Fruit fly (Drosophila melanogaster) whole organism, prepupa: ENCODE measurements around the gene CG7099.

Experiments
- Blimp-1 ChIP-seq: fragments of 200-800 bp; sonication (Bioruptor generic); optimal IDR thresholded peaks from 3 replicates; lab custom pipeline; 2017; ENCODE audit warnings: missing biosample characterization, missing genetic modification characterization, mild to moderate bottlenecking, moderate library complexity, missing genetic modification reagents
- CG10631 ChIP-seq: fragments of 200-800 bp; sonication (Bioruptor generic); optimal IDR thresholded peaks from 2 replicates; lab custom pipeline; 2016; ENCODE audit warnings: missing biosample characterization, missing genetic modification characterization
- CG10669 ChIP-seq: fragments of 200-800 bp; sonication (Bioruptor generic); optimal IDR thresholded peaks from 3 replicates; lab custom pipeline; 2018; ENCODE audit warnings: missing biosample characterization, mild to moderate bottlenecking, missing genetic modification characterization, moderate library complexity
- CG11294 ChIP-seq: fragments of 200-800 bp; sonication (Bioruptor generic); IDR thresholded peaks from 2 replicates; pipeline ENCODE4 v1.3.6; 2022; ENCODE audit warnings: missing biosample characterization, missing genetic modification characterization
- CG11762 ChIP-seq: fragments of 200-800 bp; sonication (Bioruptor generic); optimal IDR thresholded peaks from 3 replicates; lab custom pipeline; 2016; ENCODE audit warnings: missing biosample characterization, missing genetic modification characterization; ENCODE audit not compliant: insufficient read depth
- CG15336 ChIP-seq: fragments of 200-800 bp; sonication (Bioruptor generic); IDR thresholded peaks from 2 replicates; pipeline ENCODE4 v1.3.6; 2022; ENCODE audit warnings: missing biosample characterization, missing genetic modification characterization
- CG1621 ChIP-seq: fragments of 200-800 bp; sonication (Bioruptor generic); optimal IDR thresholded peaks from 3 replicates; lab custom pipeline; 2018; ENCODE audit warnings: missing biosample characterization, mild to moderate bottlenecking, missing genetic modification characterization
- CG16779 ChIP-seq: fragments of 200-800 bp; sonication (Bioruptor generic); optimal IDR thresholded peaks from 3 replicates; lab custom pipeline; 2017; ENCODE audit warnings: missing biosample characterization, mild to moderate bottlenecking, missing genetic modification characterization
- CG3032 ChIP-seq: fragments of 200-800 bp; optimal IDR thresholded peaks from 2 replicates; lab custom pipeline; 2019; ENCODE audit warnings: missing biosample characterization, mild to moderate bottlenecking, missing genetic modification characterization, moderate library complexity
- CG31627 ChIP-seq: fragments of 200-800 bp; sonication (Bioruptor generic); optimal IDR thresholded peaks from 3 replicates; lab custom pipeline; 2016; ENCODE audit warnings: missing biosample characterization, missing genetic modification characterization
- CG32006 ChIP-seq: fragments of 200-800 bp; sonication (Bioruptor generic); optimal IDR thresholded peaks from 3 replicates; lab custom pipeline; 2017; ENCODE audit warnings: missing biosample characterization, mild to moderate bottlenecking, missing genetic modification characterization
- CG34406 ChIP-seq: fragments of 200-800 bp; sonication (Bioruptor generic); optimal IDR thresholded peaks from 3 replicates; lab custom pipeline; 2016; ENCODE audit warnings: missing biosample characterization, missing genetic modification characterization
- CG4318 ChIP-seq: fragments of 200-800 bp; sonication (Bioruptor generic); optimal IDR thresholded peaks from 3 replicates; lab custom pipeline; 2017; ENCODE audit warnings: missing biosample characterization, mild to moderate bottlenecking, missing genetic modification characterization
- CG6276 ChIP-seq: fragments of 200-800 bp; sonication (Bioruptor generic); optimal IDR thresholded peaks from 2 replicates; lab custom pipeline; 2017; ENCODE audit warnings: missing biosample characterization, mild to moderate bottlenecking, missing genetic modification characterization
- CG6792 ChIP-seq: fragments of 200-800 bp; sonication (Bioruptor generic); optimal IDR thresholded peaks from 3 replicates; lab custom pipeline; 2016; ENCODE audit warnings: missing biosample characterization, missing genetic modification characterization
- CG6808 ChIP-seq: fragments of 200-800 bp; sonication (Bioruptor generic); optimal IDR thresholded peaks from 3 replicates; lab custom pipeline; 2017; ENCODE audit warnings: missing biosample characterization, missing genetic modification characterization, mild to moderate bottlenecking, moderate library complexity, missing genetic modification reagents
- CG6854 ChIP-seq: fragments of 200-800 bp; sonication (Bioruptor generic); optimal IDR thresholded peaks from 2 replicates; lab custom pipeline; 2017; ENCODE audit warnings: missing biosample characterization, mild to moderate bottlenecking, missing genetic modification characterization
- CG7368 ChIP-seq: fragments of 200-800 bp; sonication (Bioruptor generic); optimal IDR thresholded peaks from 3 replicates; lab custom pipeline; 2016; ENCODE audit warnings: missing biosample characterization, missing genetic modification characterization
- CG8119 ChIP-seq: fragments of 200-800 bp; sonication (Bioruptor generic); IDR thresholded peaks from 3 replicates; pipeline ENCODE4 v1.3.6; 2022; ENCODE audit warnings: missing biosample characterization, missing genetic modification characterization
- CG8319 ChIP-seq: fragments of 200-800 bp; sonication (Bioruptor generic); optimal IDR thresholded peaks from 3 replicates; lab custom pipeline; 2016; ENCODE audit warnings: missing biosample characterization, missing genetic modification characterization
- CG8632 ChIP-seq: fragments of 200-800 bp; sonication (Bioruptor generic); optimal IDR thresholded peaks from 3 replicates; lab custom pipeline; 2016; ENCODE audit warnings: missing biosample characterization, missing genetic modification characterization
- CG9139 ChIP-seq: fragments of 200-800 bp; sonication (Bioruptor generic); optimal IDR thresholded peaks from 3 replicates; lab custom pipeline; 2017; ENCODE audit warnings: missing biosample characterization, mild to moderate bottlenecking, missing genetic modification characterization
- Eip75B ChIP-seq: fragments of 200-800 bp; sonication (Bioruptor generic); optimal IDR thresholded peaks from 3 replicates; lab custom pipeline; 2016; ENCODE audit warnings: missing biosample characterization, missing genetic modification characterization
- Eip78C ChIP-seq: fragments of 200-800 bp; sonication (Bioruptor generic); peaks from one replicate; lab custom pipeline; 2016; ENCODE audit warnings: missing biosample characterization, missing genetic modification characterization
- Eip93F ChIP-seq: fragments of 200-800 bp; sonication (Bioruptor generic); optimal IDR thresholded peaks from 2 replicates; lab custom pipeline; 2016; ENCODE audit warnings: missing biosample characterization, mild to moderate bottlenecking, missing genetic modification characterization
- Ets21C ChIP-seq: fragments of 200-800 bp; sonication (Bioruptor generic); optimal IDR thresholded peaks from 3 replicates; lab custom pipeline; 2016; ENCODE audit warnings: missing biosample characterization, missing genetic modification characterization
- Ets96B ChIP-seq: fragments of 200-800 bp; optimal IDR thresholded peaks from 2 replicates; lab custom pipeline; 2019; ENCODE audit warnings: missing biosample characterization, mild to moderate bottlenecking, missing genetic modification characterization, moderate library complexity
- Gug ChIP-seq: fragments of 200-800 bp; sonication (Bioruptor generic); IDR thresholded peaks from 2 replicates; pipeline ENCODE4 v1.3.6; 2022; ENCODE audit warnings: missing biosample characterization, missing genetic modification characterization
- Hr38 ChIP-seq: sonication (Bioruptor generic); optimal IDR thresholded peaks from 2 replicates; lab custom pipeline; 2016; ENCODE audit warnings: missing biosample characterization, missing genetic modification characterization
- Hr39 ChIP-seq: fragments of 200-800 bp; sonication (Bioruptor generic); optimal IDR thresholded peaks from 2 replicates; lab custom pipeline; 2016; ENCODE audit warnings: missing biosample characterization, missing genetic modification characterization
- Hr4 ChIP-seq: fragments of 200-800 bp; sonication (Bioruptor generic); optimal IDR thresholded peaks from 3 replicates; lab custom pipeline; 2016; ENCODE audit warnings: missing biosample characterization, missing genetic modification characterization
- Met ChIP-seq: fragments of 200-800 bp; sonication (Bioruptor generic); optimal IDR thresholded peaks from 3 replicates; lab custom pipeline; 2016; ENCODE audit warnings: missing biosample characterization, missing genetic modification characterization
- OdsH ChIP-seq: fragments of 200-800 bp; sonication (Bioruptor generic); optimal IDR thresholded peaks from 3 replicates; lab custom pipeline; 2016; ENCODE audit warnings: missing biosample characterization, missing genetic modification characterization
- Smox ChIP-seq: fragments of 200-800 bp; sonication (Bioruptor generic); optimal IDR thresholded peaks from 3 replicates; lab custom pipeline; 2016; ENCODE audit warnings: missing biosample characterization, missing genetic modification characterization
- Sox14 ChIP-seq: fragments of 200-800 bp; sonication (Bioruptor generic); optimal IDR thresholded peaks from 3 replicates; lab custom pipeline; 2016; ENCODE audit warnings: missing biosample characterization, missing genetic modification characterization
- Sox15 ChIP-seq: fragments of 200-800 bp; sonication (Bioruptor generic); optimal IDR thresholded peaks from 3 replicates; lab custom pipeline; 2016; ENCODE audit warnings: missing biosample characterization, missing genetic modification characterization
- achi ChIP-seq: fragments of 200-800 bp; sonication (Bioruptor generic); optimal IDR thresholded peaks from 3 replicates; lab custom pipeline; 2016; ENCODE audit warnings: missing biosample characterization, missing genetic modification characterization
- acj6 ChIP-seq: fragments of 200-800 bp; sonication (Bioruptor generic); optimal IDR thresholded peaks from 3 replicates; lab custom pipeline; 2016; ENCODE audit warnings: missing biosample characterization, missing genetic modification characterization
- dac ChIP-seq: fragments of 200-800 bp; sonication (Bioruptor generic); optimal IDR thresholded peaks from 2 replicates; lab custom pipeline; 2017; ENCODE audit warnings: missing biosample characterization, mild to moderate bottlenecking, missing genetic modification characterization
- dsx ChIP-seq: fragments of 200-800 bp; optimal IDR thresholded peaks from 3 replicates; lab custom pipeline; 2019; ENCODE audit warnings: missing biosample characterization, mild to moderate bottlenecking, missing genetic modification characterization, moderate library complexity; ENCODE audit not compliant: poor library complexity, severe bottlenecking
- eg ChIP-seq: fragments of 200-800 bp; sonication (Bioruptor generic); IDR thresholded peaks from 3 replicates; pipeline ENCODE4 v1.3.6; 2022; ENCODE audit warnings: missing biosample characterization, missing genetic modification characterization
- esn ChIP-seq: fragments of 200-800 bp; sonication (Bioruptor generic); optimal IDR thresholded peaks from 2 replicates; lab custom pipeline; 2016; ENCODE audit warnings: missing biosample characterization, mild to moderate bottlenecking, missing genetic modification characterization, moderate library complexity
- fd59A ChIP-seq: fragments of 200-800 bp; sonication (Bioruptor generic); optimal IDR thresholded peaks from 2 replicates; lab custom pipeline; 2017; ENCODE audit warnings: missing biosample characterization, mild to moderate bottlenecking, missing genetic modification characterization, missing genetic modification reagents
- fd85E ChIP-seq: fragments of 200-800 bp; sonication (Bioruptor generic); optimal IDR thresholded peaks from 3 replicates; lab custom pipeline; 2016; ENCODE audit warnings: missing biosample characterization, missing genetic modification characterization
- fkh ChIP-seq: fragments of 200-800 bp; sonication (Bioruptor generic); optimal IDR thresholded peaks from 3 replicates; lab custom pipeline; 2017; ENCODE audit warnings: missing biosample characterization, mild to moderate bottlenecking, missing genetic modification characterization, moderate library complexity
- pdm3 ChIP-seq: fragments of 200-800 bp; sonication (Bioruptor generic); optimal IDR thresholded peaks from 3 replicates; lab custom pipeline; 2016; ENCODE audit warnings: missing biosample characterization, missing genetic modification characterization
- salr ChIP-seq, 2 experiments: fragments of 200-800 bp; sonication (Bioruptor generic); optimal IDR thresholded peaks; 3 replicates each; lab custom pipeline; 2016 to 2018; ENCODE audit warnings: missing biosample characterization in 2 of 2, missing genetic modification characterization in 2 of 2, mild to moderate bottlenecking in 1 of 2
- spab ChIP-seq: fragments of 200-800 bp; sonication (Bioruptor generic); optimal IDR thresholded peaks from 2 replicates; lab custom pipeline; 2017; ENCODE audit warnings: missing biosample characterization, mild to moderate bottlenecking, missing genetic modification characterization, missing genetic modification reagents
- ss ChIP-seq, 2 experiments: fragments of 200-800 bp; sonication (Bioruptor generic); optimal IDR thresholded peaks; 2 replicates in 1 of 2; 3 replicates in 1 of 2; lab custom pipeline; 2017 to 2018; ENCODE audit warnings: mild to moderate bottlenecking in 2 of 2, missing biosample characterization in 2 of 2, missing genetic modification characterization in 2 of 2, moderate library complexity in 1 of 2
- svp ChIP-seq: fragments of 200-800 bp; sonication (Bioruptor generic); peaks from one replicate; lab custom pipeline; 2016; ENCODE audit warnings: missing biosample characterization, missing genetic modification characterization
- topi ChIP-seq: fragments of 200-800 bp; sonication (Bioruptor generic); optimal IDR thresholded peaks from 3 replicates; lab custom pipeline; 2016; ENCODE audit warnings: missing biosample characterization, missing genetic modification characterization
- vri ChIP-seq: fragments of 200-800 bp; sonication (Bioruptor generic); optimal IDR thresholded peaks from 3 replicates; lab custom pipeline; 2016; ENCODE audit warnings: missing biosample characterization, mild to moderate bottlenecking, missing genetic modification characterization

CG7099 gene

dm6 chr2L:13394903-13395302 lies 7.5 kb downstream of the CG7099 start, which contains the start of gene RpL24:
TSS of gene RpL24 (minus strand) at chr2L:13395131.
- peak; percentile 78 for TF ChIP-seq CG10669 (GFP tag; lab: Kevin White, UChicago)
- TF ChIP-seq CG11762 (GFP tag; lab: Kevin White, UChicago): peak; percentile 76
- TF ChIP-seq dac (GFP tag; lab: Kevin White, UChicago): peak; percentile 75
- TF ChIP-seq Smox (GFP tag; lab: Kevin White, UChicago): peak; percentile 82
- peak; percentile 90 for TF ChIP-seq topi
- peak; percentile 19 to 91 for TF ChIP-seq salr (GFP tag; optimal IDR thresholded peaks at IDR 0.05; lab: Kevin White, UChicago)
- peak; percentile 83 for TF ChIP-seq achi (GFP tag; lab: Kevin White, UChicago)
- TF ChIP-seq vri (GFP tag; lab: Kevin White, UChicago): peak; percentile 92
- no peak for TF ChIP-seq CG4318 (GFP tag; lab: Kevin White, UChicago)
- peak; percentile 72 for TF ChIP-seq Sox14 (GFP tag; lab: Kevin White, UChicago)
- TF ChIP-seq CG34406 (GFP tag; lab: Kevin White, UChicago): peak; percentile 86
- TF ChIP-seq CG3032: peak; percentile 65
- peak; percentile 82 for TF ChIP-seq CG16779 (tag; lab: Kevin White, UChicago)
- no peak for TF ChIP-seq CG15336 (GFP tag; lab: Robert Waterston, UW)
- peak; percentile 85 for TF ChIP-seq pdm3
- TF ChIP-seq Met (GFP tag; lab: Kevin White, UChicago): peak; percentile 91
- TF ChIP-seq CG1621 (tag; lab: Kevin White, UChicago): peak; percentile 73
- no peak for TF ChIP-seq CG8119 (GFP tag; lab: Robert Waterston, UW)
- TF ChIP-seq CG7368 (GFP tag; lab: Kevin White, UChicago): peak; percentile 91
- TF ChIP-seq CG6276 (GFP tag; lab: Kevin White, UChicago): peak; percentile 58
- TF ChIP-seq svp (GFP tag; lab: Kevin White, UChicago): no peak
- peak; percentile 92 for TF ChIP-seq eg (GFP tag; lab: Robert Waterston, UW)
- peak; percentile 73 for TF ChIP-seq Hr39 (GFP tag; lab: Kevin White, UChicago)
- TF ChIP-seq ss (GFP tag; optimal IDR thresholded peaks at IDR 0.05; lab: Kevin White, UChicago): peak; percentile 84 to 92
- TF ChIP-seq OdsH (GFP tag; lab: Kevin White, UChicago): peak; percentile 82
- peak; percentile 87 for TF ChIP-seq CG9139
- peak; percentile 61 for TF ChIP-seq fd59A (GFP tag; lab: Kevin White, UChicago)
- TF ChIP-seq CG6792 (GFP tag; lab: Kevin White, UChicago): peak; percentile 78
- TF ChIP-seq CG6808 (GFP tag; lab: Kevin White, UChicago): peak; percentile 78
- peak; percentile 23 for TF ChIP-seq Eip93F
- no peak for TF ChIP-seq Ets21C (GFP tag; lab: Kevin White, UChicago)
- peak; percentile 56 for TF ChIP-seq Ets96B (tag; lab: Kevin White, UChicago)
- TF ChIP-seq acj6 (GFP tag; lab: Kevin White, UChicago): peak; percentile 85
- TF ChIP-seq Eip78C: peak; percentile 96
- peak; percentile 73 for TF ChIP-seq CG8319 (GFP tag; lab: Kevin White, UChicago)
- TF ChIP-seq esn: peak; percentile 93
- peak; percentile 79 for TF ChIP-seq CG31627 (GFP tag; lab: Kevin White, UChicago)
- peak; percentile 70 for TF ChIP-seq spab (GFP tag; lab: Kevin White, UChicago)
- TF ChIP-seq Blimp-1 (GFP tag; lab: Kevin White, UChicago): peak; percentile 75
- TF ChIP-seq Hr38 (GFP tag; lab: Kevin White, UChicago): no peak
- TF ChIP-seq dsx (GFP tag; lab: Kevin White, UChicago): no peak
- no peak for TF ChIP-seq Hr4 (GFP tag; lab: Kevin White, UChicago)
- peak; percentile 1 for TF ChIP-seq Sox15 (GFP tag; lab: Kevin White, UChicago)
- peak; percentile 90 for TF ChIP-seq fd85E (GFP tag; lab: Kevin White, UChicago)
- TF ChIP-seq fkh (GFP tag; lab: Kevin White, UChicago): no peak
- TF ChIP-seq CG11294 (GFP tag; lab: Robert Waterston, UW): peak; percentile 18; the same call in 1 of the 2 replicates
- TF ChIP-seq Eip75B (GFP tag; lab: Kevin White, UChicago): peak; percentile 89
- TF ChIP-seq CG32006: peak; percentile 41
- no peak for TF ChIP-seq CG10631 (GFP tag; lab: Kevin White, UChicago)
- TF ChIP-seq CG6854: peak; percentile 98
- peak; percentile 45; the same call in 1 of the 2 replicates for TF ChIP-seq Gug (GFP tag; lab: Robert Waterston, UW)
- TF ChIP-seq CG8632: peak; percentile 77
